Worm (Caenorhabditis elegans): ENCODE data around the gene srx-60.

DNA sequence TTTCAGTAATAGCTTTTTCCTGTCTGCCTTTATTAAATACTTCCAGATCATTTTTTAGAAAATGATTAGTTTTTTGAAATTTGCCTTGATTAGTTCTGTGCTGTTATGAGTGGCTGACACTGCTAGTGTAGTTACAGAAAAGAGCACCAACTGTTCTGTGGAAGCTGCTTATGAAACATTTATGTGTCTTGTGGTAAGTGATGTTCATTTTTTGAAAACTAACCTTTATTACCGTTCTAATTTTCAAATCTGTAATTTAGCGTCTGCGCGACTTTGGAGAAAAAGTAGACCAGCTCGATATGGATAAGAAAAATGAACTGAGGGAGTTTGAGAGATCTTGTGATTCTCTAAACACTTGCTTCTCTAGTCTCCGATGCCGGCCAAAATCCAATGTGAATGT lies 31.1 kb upstream of the srx-60 start, which contains the start of gene srj-14:
- no peak for TF ChIP-seq him-1 (tag; optimal IDR thresholded peaks at IDR 0.05)
- no peak for TF ChIP-seq dao-5 (tag; optimal IDR thresholded peaks at IDR 0.05)
